Fruit fly (Drosophila melanogaster): ENCODE measurements around the gene yellow-f2.

DNA sequence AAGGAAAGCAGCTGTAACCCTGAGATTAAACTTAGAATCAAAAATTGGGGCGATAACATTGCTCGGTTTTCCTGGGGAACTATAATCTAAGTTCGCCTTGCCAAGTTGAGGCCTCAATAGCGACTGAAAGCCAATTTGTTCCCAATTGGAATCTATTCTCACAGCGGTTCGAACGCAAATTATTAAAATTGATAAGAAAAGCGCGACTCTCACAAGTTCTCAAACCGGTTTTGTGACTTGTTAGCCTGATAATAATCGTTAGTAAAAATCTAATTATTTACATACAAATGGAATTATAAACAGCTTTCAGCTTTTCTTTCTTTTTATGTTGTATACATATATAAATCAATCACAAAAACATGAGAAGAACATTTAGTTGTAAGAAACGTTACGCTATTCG lies at the start of gene yellow-f2:
- no peak for TF ChIP-seq Ets98B (GFP tag; IDR thresholded peaks at IDR 0.05)
- TF ChIP-seq CG10348 (GFP tag; IDR thresholded peaks at IDR 0.05): no peak
